Fruit fly (Drosophila melanogaster): ENCODE results near the gene Ulp1.
A peak's percentile ranks its signal among the peaks of the same experiment; 100 is the strongest.

Ulp1 gene

DNA sequence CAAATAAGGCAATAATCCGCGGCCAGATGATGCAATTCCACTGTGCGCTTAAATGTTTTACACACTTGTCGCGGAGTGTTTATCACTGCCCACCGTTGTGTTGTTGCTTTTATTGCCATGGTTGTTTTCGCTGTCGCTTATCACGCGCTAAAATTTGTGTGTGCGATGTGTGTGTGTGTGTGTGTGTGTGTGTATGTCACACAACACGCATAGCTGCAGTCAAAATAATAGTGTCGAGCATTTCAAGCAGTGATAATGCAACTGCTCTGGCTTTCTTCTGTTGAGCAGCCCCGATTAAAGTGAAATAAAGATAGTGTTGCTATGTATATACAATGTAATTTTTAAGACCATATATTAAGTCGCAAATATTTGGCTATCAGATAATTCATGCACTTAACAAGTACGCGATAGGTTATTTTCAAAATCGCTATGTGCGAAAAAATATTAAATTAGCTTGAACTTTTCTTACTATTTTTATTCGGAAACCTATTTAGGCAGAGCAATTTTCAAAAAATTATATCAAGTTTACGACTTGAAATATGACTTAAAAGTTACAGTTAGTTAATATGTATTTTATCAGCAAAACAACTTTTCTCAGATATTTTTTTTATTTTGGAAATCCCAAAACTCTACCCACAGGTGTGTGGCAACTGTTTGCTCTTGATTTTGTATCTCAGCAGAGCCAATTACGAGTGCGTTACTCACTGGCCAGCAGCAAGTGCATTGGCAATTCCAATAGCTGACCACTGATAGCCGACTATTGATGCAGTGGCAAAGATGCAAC lies 41.6 kb downstream of the Ulp1 start (continued):
- TF ChIP-seq D (optimal IDR thresholded peaks at IDR 0.05) (no peak), D (GFP tag; optimal IDR thresholded peaks at IDR 0.05) (no peak), shn (GFP tag; optimal IDR thresholded peaks at IDR 0.05) (no peak), CG8924 (tag; optimal IDR thresholded peaks at IDR 0.05) (peak; percentile 55), CG12104 (GFP tag; optimal IDR thresholded peaks at IDR 0.05) (peak; percentile 41), scrt (GFP tag; optimal IDR thresholded peaks at IDR 0.05) (peak; percentile 5), chinmo (GFP tag; IDR thresholded peaks at IDR 0.05; ENCODE audit: partially characterized antibody) (0 out of 4 replicates have a peak, but pooled peaks have one; percentile 26), CG8765 (GFP tag; IDR thresholded peaks at IDR 0.05) (no peak), gsb-n (tag; optimal IDR thresholded peaks at IDR 0.05) (no peak), CG17385 (GFP tag; optimal IDR thresholded peaks at IDR 0.05) (peak; percentile 52), Kr (GFP tag; optimal IDR thresholded peaks at IDR 0.05) (no peak), CG8089 (GFP tag; optimal IDR thresholded peaks at IDR 0.05) (no peak), crc (GFP tag; optimal IDR thresholded peaks at IDR 0.05) (no peak), CG8290 (GFP tag; optimal IDR thresholded peaks at IDR 0.05) (no peak), CG8290 (tag; optimal IDR thresholded peaks at IDR 0.05) (peak in 1 of 2 experiments; percentile 61), ab (GFP tag; optimal IDR thresholded peaks at IDR 0.05) (no peak), CG7745 (tag; optimal IDR thresholded peaks at IDR 0.05) (no peak), CG8359 (GFP tag; optimal IDR thresholded peaks at IDR 0.05; ENCODE audit: borderline replicate concordance) (no peak), CG18476 (GFP tag; optimal IDR thresholded peaks at IDR 0.05) (peak; percentile 34), CG10274 (GFP tag; optimal IDR thresholded peaks at IDR 0.05) (no peak), Mad (GFP tag; optimal IDR thresholded peaks at IDR 0.05) (no peak), CG8478 (optimal IDR thresholded peaks at IDR 0.05) (no peak), onecut (GFP tag; IDR thresholded peaks at IDR 0.05) (no peak), Antp (GFP tag; optimal IDR thresholded peaks at IDR 0.05) (peak; percentile 27), dysf (GFP tag; IDR thresholded peaks at IDR 0.05) (peak; percentile 30; the same call in 1 of the 3 replicates), CG8281 (tag; optimal IDR thresholded peaks at IDR 0.05) (peak; percentile 3), kah (GFP tag; optimal IDR thresholded peaks at IDR 0.05) (no peak), maf-S (GFP tag; optimal IDR thresholded peaks at IDR 0.05) (no peak), mam (GFP tag; optimal IDR thresholded peaks at IDR 0.05) (peak; percentile 42), inv (GFP tag; IDR thresholded peaks at IDR 0.05; ENCODE audit: partially characterized antibody) (no peak), rib (GFP tag; IDR thresholded peaks at IDR 0.05) (no peak), emc (GFP tag; optimal IDR thresholded peaks at IDR 0.05) (no peak), Oli (tag; optimal IDR thresholded peaks at IDR 0.05) (peak; percentile 65), CG3838 (GFP tag; optimal IDR thresholded peaks at IDR 0.05) (no peak), CG6854 (GFP tag; optimal IDR thresholded peaks at IDR 0.05) (no peak), Atf6 (GFP tag; IDR thresholded peaks at IDR 0.05) (no peak), CG10959 (GFP tag; IDR thresholded peaks at IDR 0.05) (no peak), Tbp (GFP tag; optimal IDR thresholded peaks at IDR 0.05) (no peak), Scr (GFP tag; IDR thresholded peaks at IDR 0.05; ENCODE audit: partially characterized antibody) (no peak), CG6683 (GFP tag; optimal IDR thresholded peaks at IDR 0.05) (no peak), CG2678 (tag; optimal IDR thresholded peaks at IDR 0.05) (peak; percentile 75), CG15601 (tag; optimal IDR thresholded peaks at IDR 0.05) (peak; percentile 3), cas (GFP tag; IDR thresholded peaks at IDR 0.05) (no peak), H15 (GFP tag; IDR thresholded peaks at IDR 0.05) (0 out of 3 replicates have a peak, but pooled peaks have one; percentile 42), CG18262 (tag; optimal IDR thresholded peaks at IDR 0.05) (peak; percentile 52), CkIIα-i1 (GFP tag; IDR thresholded peaks at IDR 0.05) (no peak), CG9215 (GFP tag; IDR thresholded peaks at IDR 0.05) (no peak; the same call in 1 of the 2 replicates), CG1832 (GFP tag; optimal IDR thresholded peaks at IDR 0.05) (no peak), BtbVII (GFP tag; optimal IDR thresholded peaks at IDR 0.05) (no peak), CG42726 (GFP tag; IDR thresholded peaks at IDR 0.05; ENCODE audit: partially characterized antibody) (no peak), CG9932 (GFP tag; IDR thresholded peaks at IDR 0.05) (peak; percentile 35)

Measured in whole organism, embryonic.